Fruit fly (Drosophila melanogaster): ENCODE data around the gene Tmf.

Tmf gene

dm6 chrX:6866764-6867163 lies 22.6 kb downstream of the Tmf start (continued):
- TF ChIP-seq gro (GFP tag; optimal IDR thresholded peaks at IDR 0.05) (no peak), bsh (GFP tag; optimal IDR thresholded peaks at IDR 0.05) (no peak), CG7745 (tag; optimal IDR thresholded peaks at IDR 0.05) (no peak), nerfin-1 (tag; optimal IDR thresholded peaks at IDR 0.05) (no peak), HmgZ (tag; optimal IDR thresholded peaks at IDR 0.05) (no peak), CG6689 (GFP tag; IDR thresholded peaks at IDR 0.05) (no peak), BtbVII (GFP tag; optimal IDR thresholded peaks at IDR 0.05) (no peak), grn (GFP tag; optimal IDR thresholded peaks at IDR 0.05) (no peak), NK7.1 (GFP tag; optimal IDR thresholded peaks at IDR 0.05) (no peak), Vsx1 (GFP tag; optimal IDR thresholded peaks at IDR 0.05) (peak; percentile 10), CG12391 (tag; optimal IDR thresholded peaks at IDR 0.05) (no peak), CG9437 (GFP tag; optimal IDR thresholded peaks at IDR 0.05) (no peak), sqz (GFP tag; optimal IDR thresholded peaks at IDR 0.05) (peak; percentile 40), CG12769 (tag; optimal IDR thresholded peaks at IDR 0.05) (no peak), CG12299 (tag; optimal IDR thresholded peaks at IDR 0.05) (no peak), CG11093 (GFP tag; IDR thresholded peaks at IDR 0.05) (no peak), CG11247 (GFP tag; IDR thresholded peaks at IDR 0.05) (no peak), CG7928 (GFP tag; optimal IDR thresholded peaks at IDR 0.05) (no peak), Med (GFP tag) (peak; percentile 35), pum (GFP tag; optimal IDR thresholded peaks at IDR 0.05) (no peak), CG10274 (GFP tag; optimal IDR thresholded peaks at IDR 0.05) (no peak), D19A (tag; optimal IDR thresholded peaks at IDR 0.05) (peak; percentile 71), Lpt (GFP tag; optimal IDR thresholded peaks at IDR 0.05) (no peak), Lim3 (GFP tag; IDR thresholded peaks at IDR 0.05) (no peak), CG18011 (GFP tag; optimal IDR thresholded peaks at IDR 0.05) (no peak), CG33557 (GFP tag; optimal IDR thresholded peaks at IDR 0.05) (no peak), CG6791 (GFP tag; IDR thresholded peaks at IDR 0.05; ENCODE audit: partially characterized antibody) (0 out of 3 replicates have a peak, but pooled peaks have one; percentile 20), fu2 (GFP tag; optimal IDR thresholded peaks at IDR 0.05) (no peak), exex (tag; optimal IDR thresholded peaks at IDR 0.05) (no peak), CG10147 (GFP tag; optimal IDR thresholded peaks at IDR 0.05) (no peak), CG9817 (tag; optimal IDR thresholded peaks at IDR 0.05) (no peak), CG11695 (GFP tag; IDR thresholded peaks at IDR 0.05) (no peak), sens (GFP tag) (peak; percentile 63), CG12104 (GFP tag; optimal IDR thresholded peaks at IDR 0.05) (no peak), CG17568 (GFP tag; optimal IDR thresholded peaks at IDR 0.05) (no peak), shn (GFP tag; optimal IDR thresholded peaks at IDR 0.05) (no peak), Elba2 (GFP tag; optimal IDR thresholded peaks at IDR 0.05) (no peak)

dm6 chrX:6867175-6868023 lies 23.3 kb downstream of the Tmf start, which contains the start of gene CG14434:
CG14434 (minus strand) TSS chrX:6867194.
- peak in 1 of 2 experiments; percentile 39 for TF ChIP-seq crp (GFP tag; optimal IDR thresholded peaks at IDR 0.05)
- TF ChIP-seq wor (GFP tag; IDR thresholded peaks at IDR 0.05) = peak; percentile 69
- TF ChIP-seq jumu (GFP tag; optimal IDR thresholded peaks at IDR 0.05) = peak; percentile 33
- no peak for TF ChIP-seq knrl (GFP tag; IDR thresholded peaks at IDR 0.05; ENCODE audit: partially characterized antibody)
- TF ChIP-seq CG9215 (GFP tag; IDR thresholded peaks at IDR 0.05) = peak; percentile 56
- no peak for TF ChIP-seq Ets65A (GFP tag)
- TF ChIP-seq CG10147 (GFP tag; optimal IDR thresholded peaks at IDR 0.05) = peak; percentile 67
- TF ChIP-seq pnt (GFP tag; optimal IDR thresholded peaks at IDR 0.05) = no peak
- peak; percentile 45 for TF ChIP-seq CG7928 (GFP tag; optimal IDR thresholded peaks at IDR 0.05)
- TF ChIP-seq CG13287 (GFP tag; IDR thresholded peaks at IDR 0.05; ENCODE audit: partially characterized antibody) = no peak
- TF ChIP-seq CG7372 (GFP tag; IDR thresholded peaks at IDR 0.05) = peak; percentile 27; the same call in 1 of the 2 replicates
- TF ChIP-seq sens (GFP tag) = peak; percentile 97
- TF ChIP-seq inv (GFP tag; IDR thresholded peaks at IDR 0.05; ENCODE audit: partially characterized antibody) = no peak
- TF ChIP-seq MBD-R2 (GFP tag; IDR thresholded peaks at IDR 0.05) = no peak
- peak; percentile 77 for TF ChIP-seq CG6765 (GFP tag; optimal IDR thresholded peaks at IDR 0.05)
- TF ChIP-seq Jarid2 (GFP tag; optimal IDR thresholded peaks at IDR 0.05) = peak; percentile 55

Data from whole organism, embryonic.